Worm (Caenorhabditis elegans) whole organism, late embryonic: ENCODE data around the gene C17A2.2.

Experiments used
- C08G9.2 ChIP-seq: sonication (generic microtip); optimal IDR thresholded peaks from 2 replicates; lab custom pipeline; 2016; ENCODE audit warnings: mild to moderate bottlenecking, missing genetic modification characterization, moderate library complexity, missing compliant biosample characterization
- C38D4.7 ChIP-seq: fragments of 200-800 bp; sonication (Bioruptor generic); optimal IDR thresholded peaks from 2 replicates; lab custom pipeline; 2018; ENCODE audit warnings: mild to moderate bottlenecking, missing genetic modification characterization, moderate library complexity, missing compliant biosample characterization
- F13H6.1 ChIP-seq: sonication (generic microtip); optimal IDR thresholded peaks from 2 replicates; lab custom pipeline; 2016; ENCODE audit warnings: missing genetic modification characterization, missing compliant biosample characterization
- K02D7.2 ChIP-seq: sonication (generic microtip); optimal IDR thresholded peaks from 2 replicates; lab custom pipeline; 2017; ENCODE audit warnings: mild to moderate bottlenecking, missing genetic modification characterization, missing compliant biosample characterization
- K09A11.1 ChIP-seq: sonication (generic microtip); optimal IDR thresholded peaks from 2 replicates; lab custom pipeline; 2017; ENCODE audit warnings: antibody characterized with exemption, mild to moderate bottlenecking, missing genetic modification characterization, missing compliant biosample characterization; ENCODE audit not compliant: insufficient read depth
- T23F11.4 ChIP-seq: fragments of 200-800 bp; sonication (Bioruptor generic); optimal IDR thresholded peaks from 2 replicates; lab custom pipeline; 2018; ENCODE audit warnings: mild to moderate bottlenecking, missing genetic modification characterization, missing compliant biosample characterization
- Y22D7AL.16 ChIP-seq: sonication (generic microtip); optimal IDR thresholded peaks from 2 replicates; lab custom pipeline; 2016; ENCODE audit warnings: missing genetic modification characterization, missing compliant biosample characterization
- ahr-1 ChIP-seq: sonication (generic microtip); optimal IDR thresholded peaks from 2 replicates; lab custom pipeline; 2016; ENCODE audit warnings: missing genetic modification characterization, missing compliant biosample characterization
- ama-1 ChIP-seq: fragments of 150-350 bp; optimal IDR thresholded peaks from 2 replicates; lab custom pipeline; 2014
- ceh-18 ChIP-seq: sonication (generic microtip); optimal IDR thresholded peaks from 2 replicates; lab custom pipeline; 2016; ENCODE audit warnings: missing genetic modification characterization, missing compliant biosample characterization
- ceh-19 ChIP-seq: fragments of 200-800 bp; sonication (Bioruptor generic); optimal IDR thresholded peaks from 2 replicates; lab custom pipeline; 2018; ENCODE audit warnings: mild to moderate bottlenecking, missing genetic modification characterization, missing compliant biosample characterization
- ceh-22 ChIP-seq: sonication (generic microtip); optimal IDR thresholded peaks from 2 replicates; lab custom pipeline; 2017; ENCODE audit warnings: missing biosample characterization, missing genetic modification characterization
- ceh-24 ChIP-seq: sonication (generic microtip); optimal IDR thresholded peaks from 2 replicates; lab custom pipeline; 2016; ENCODE audit warnings: mild to moderate bottlenecking, missing genetic modification characterization, missing compliant biosample characterization
- ceh-45 ChIP-seq: fragments of 200-800 bp; sonication (Bioruptor generic); IDR thresholded peaks from 2 replicates; pipeline ENCODE4 v1.3.6; 2022; ENCODE audit warnings: missing genetic modification reagents, missing genetic modification characterization, missing compliant biosample characterization
- ceh-48 ChIP-seq: sonication (generic microtip); optimal IDR thresholded peaks from 2 replicates; lab custom pipeline; 2016; ENCODE audit warnings: missing genetic modification characterization, inconsistent platforms, missing compliant biosample characterization
- ceh-9 ChIP-seq: sonication (generic microtip); optimal IDR thresholded peaks from 2 replicates; lab custom pipeline; 2016; ENCODE audit warnings: mild to moderate bottlenecking, missing genetic modification characterization, inconsistent platforms, missing compliant biosample characterization
- che-1 ChIP-seq: sonication (generic microtip); optimal IDR thresholded peaks from 2 replicates; lab custom pipeline; 2016; ENCODE audit warnings: mild to moderate bottlenecking, missing genetic modification characterization, missing compliant biosample characterization
- dmd-4 ChIP-seq: sonication (generic microtip); optimal IDR thresholded peaks from 2 replicates; lab custom pipeline; 2016; ENCODE audit warnings: borderline replicate concordance, missing genetic modification characterization, missing compliant biosample characterization
- elt-2 ChIP-seq: sonication (generic microtip); optimal IDR thresholded peaks from 2 replicates; lab custom pipeline; 2016; ENCODE audit warnings: missing genetic modification reagents, missing genetic modification characterization, missing compliant biosample characterization
- elt-4 ChIP-seq: sonication (generic microtip); optimal IDR thresholded peaks from 2 replicates; lab custom pipeline; 2016; ENCODE audit warnings: missing genetic modification characterization, missing compliant biosample characterization
- fax-1 ChIP-seq: sonication (generic microtip); optimal IDR thresholded peaks from 2 replicates; lab custom pipeline; 2016; ENCODE audit warnings: missing genotype, missing genetic modification characterization, missing compliant biosample characterization
- fkh-6 ChIP-seq: sonication (generic microtip); optimal IDR thresholded peaks from 2 replicates; lab custom pipeline; 2016; ENCODE audit warnings: missing genetic modification characterization, missing compliant biosample characterization
- gmeb-2 ChIP-seq: sonication (generic microtip); optimal IDR thresholded peaks from 2 replicates; lab custom pipeline; 2016; ENCODE audit warnings: missing genetic modification characterization, inconsistent platforms, missing compliant biosample characterization
- hlh-13 ChIP-seq: fragments of 200-800 bp; sonication (Bioruptor generic); optimal IDR thresholded peaks from 2 replicates; lab custom pipeline; 2018; ENCODE audit warnings: mild to moderate bottlenecking, missing genetic modification characterization, missing compliant biosample characterization
- hlh-15 ChIP-seq: sonication (generic microtip); optimal IDR thresholded peaks from 2 replicates; lab custom pipeline; 2016; ENCODE audit warnings: missing genetic modification characterization, missing compliant biosample characterization
- hlh-30 ChIP-seq: sonication (generic microtip); optimal IDR thresholded peaks from 2 replicates; lab custom pipeline; 2017; ENCODE audit warnings: antibody characterized with exemption, missing genetic modification characterization, missing compliant biosample characterization; ENCODE audit not compliant: insufficient read depth
- lim-6 ChIP-seq: sonication (generic microtip); optimal IDR thresholded peaks from 2 replicates; lab custom pipeline; 2016; ENCODE audit warnings: missing genetic modification characterization, missing compliant biosample characterization
- madf-2 ChIP-seq: sonication (generic microtip); optimal IDR thresholded peaks from 2 replicates; lab custom pipeline; 2017; ENCODE audit warnings: missing genetic modification characterization, missing compliant biosample characterization
- mec-3 ChIP-seq: sonication (generic microtip); optimal IDR thresholded peaks from 2 replicates; lab custom pipeline; 2016; ENCODE audit warnings: borderline replicate concordance, missing genetic modification characterization, missing compliant biosample characterization
- nfya-1 ChIP-seq: sonication (generic microtip); optimal IDR thresholded peaks from 2 replicates; lab custom pipeline; 2017; ENCODE audit warnings: missing genetic modification characterization, mild to moderate bottlenecking, missing compliant biosample characterization, antibody characterized with exemption, moderate library complexity
- nhr-232 ChIP-seq: sonication (generic microtip); optimal IDR thresholded peaks from 2 replicates; lab custom pipeline; 2016; ENCODE audit warnings: missing genetic modification characterization, missing compliant biosample characterization
- npax-4 ChIP-seq: sonication (generic microtip); optimal IDR thresholded peaks from 2 replicates; lab custom pipeline; 2016; ENCODE audit warnings: missing genetic modification characterization, missing compliant biosample characterization
- pag-3 ChIP-seq: sonication (generic microtip); optimal IDR thresholded peaks from 2 replicates; lab custom pipeline; 2016; ENCODE audit warnings: missing compliant biosample characterization, missing genetic modification characterization, borderline replicate concordance
- pat-9 ChIP-seq: fragments of 200-800 bp; sonication (Bioruptor generic); optimal IDR thresholded peaks from 2 replicates; lab custom pipeline; 2018; ENCODE audit warnings: mild to moderate bottlenecking, missing genetic modification characterization, moderate library complexity, missing compliant biosample characterization
- pax-1 ChIP-seq: fragments of 150-350 bp; optimal IDR thresholded peaks from 2 replicates; lab custom pipeline; 2014; ENCODE audit warnings: missing biosample characterization, missing genetic modification characterization
- pqm-1 ChIP-seq: sonication (generic microtip); optimal IDR thresholded peaks from 2 replicates; lab custom pipeline; 2016; ENCODE audit warnings: missing genetic modification characterization, missing compliant biosample characterization
- rnt-1 ChIP-seq: sonication (generic microtip); optimal IDR thresholded peaks from 2 replicates; lab custom pipeline; 2016; ENCODE audit warnings: missing genetic modification characterization, missing compliant biosample characterization
- sdc-2 ChIP-seq: sonication (generic microtip); optimal IDR thresholded peaks from 2 replicates; lab custom pipeline; 2016; ENCODE audit warnings: missing genotype, missing genetic modification characterization, missing compliant biosample characterization
- syd-9 ChIP-seq: sonication (generic microtip); optimal IDR thresholded peaks from 2 replicates; lab custom pipeline; 2016; ENCODE audit warnings: mild to moderate bottlenecking, missing genetic modification characterization, moderate library complexity, missing compliant biosample characterization
- tbx-2 ChIP-seq: sonication (generic microtip); optimal IDR thresholded peaks from 2 replicates; lab custom pipeline; 2016; ENCODE audit warnings: missing genetic modification characterization, missing compliant biosample characterization
- tbx-7 ChIP-seq: sonication (generic microtip); optimal IDR thresholded peaks from 2 replicates; lab custom pipeline; 2016; ENCODE audit warnings: missing genotype, missing genetic modification characterization, missing compliant biosample characterization
- ttx-3 ChIP-seq: sonication (generic microtip); optimal IDR thresholded peaks from 2 replicates; lab custom pipeline; 2016; ENCODE audit warnings: missing genetic modification reagents, missing genetic modification characterization, missing compliant biosample characterization
- unc-3 ChIP-seq, 2 experiments: fragments of 200-800 bp in 1 of 2; sonication (Bioruptor generic) in 1 of 2; sonication (generic microtip) in 1 of 2; conservative IDR thresholded peaks in 1 of 2; optimal IDR thresholded peaks in 1 of 2; 2 replicates each; pipeline versions ENCODE4 v1.3.6 to Lab custom; 2016 to 2022; ENCODE audit warnings: missing compliant biosample characterization in 2 of 2, missing genetic modification characterization in 2 of 2, missing genetic modification reagents in 1 of 2
- unc-55 ChIP-seq: sonication (generic microtip); optimal IDR thresholded peaks from 2 replicates; lab custom pipeline; 2017; ENCODE audit warnings: missing biosample characterization, missing genetic modification reagents, missing genetic modification characterization

Gene C17A2.2

DNA sequence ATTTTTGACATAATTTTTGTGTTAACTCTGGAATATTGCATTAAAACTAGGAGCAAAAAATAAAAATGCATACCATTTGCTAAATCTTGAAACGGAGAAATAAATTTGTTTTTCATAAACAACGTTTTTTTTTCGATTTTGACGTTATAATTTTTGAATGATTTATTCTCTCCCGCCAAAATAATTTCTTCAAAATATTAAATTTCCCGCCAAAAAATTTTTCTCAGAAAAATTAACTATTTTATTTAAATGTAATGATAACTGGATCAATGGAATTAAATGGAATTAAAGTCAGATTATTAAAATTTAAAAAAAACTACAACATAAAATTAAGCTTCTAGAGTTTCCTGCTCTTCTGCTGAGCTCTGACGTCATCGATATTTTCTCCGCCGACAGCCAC is 31.0 kb downstream of the C17A2.2 start, which contains the start of gene nep-3:
nep-3 (minus strand) TSS at position 101 of the 400 bp plus-strand sequence.
- no peak for TF ChIP-seq C38D4.7 (GFP tag; lab: Kevin White, UChicago)
- no peak for TF ChIP-seq tbx-7 (tag; lab: Kevin White, UChicago)
- TF ChIP-seq ceh-18 (tag; lab: Kevin White, UChicago) = no peak
- no peak for TF ChIP-seq ceh-9 (tag; lab: Kevin White, UChicago)
- no peak for TF ChIP-seq elt-2 (tag; lab: Kevin White, UChicago)
- no peak for TF ChIP-seq hlh-13 (GFP tag; lab: Kevin White, UChicago)
- TF ChIP-seq pag-3 = no peak

DNA sequence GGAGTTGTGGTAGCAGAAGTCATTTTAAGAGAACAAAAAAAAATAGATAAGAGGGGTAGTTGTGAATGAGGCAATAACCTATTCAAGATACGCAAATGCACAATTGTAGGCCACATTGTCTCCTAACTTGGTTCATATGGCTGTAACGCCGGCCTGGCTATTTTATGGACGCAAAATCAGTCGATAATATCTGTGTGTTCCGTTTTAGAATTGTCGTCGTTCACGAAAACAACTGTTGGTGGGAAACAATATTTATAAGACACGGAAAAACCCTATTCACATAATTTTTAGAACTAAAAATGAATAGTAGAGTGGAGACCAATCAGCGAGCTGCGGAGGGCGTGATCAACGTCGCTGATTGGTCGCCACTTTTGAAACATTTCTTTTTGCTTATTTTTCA is 31.7 kb downstream of the C17A2.2 start, which contains the start of gene sdz-7:
sdz-7 (minus strand) TSS at position 101 of the 400 bp plus-strand sequence.
- TF ChIP-seq pat-9 (tag; lab: Kevin White, UChicago) = no peak
- peak; percentile 43 for TF ChIP-seq nfya-1 (tag; lab: Kevin White, UChicago)

- TF ChIP-seq pqm-1 (tag; lab: Kevin White, UChicago) (no peak), nhr-232 (tag; lab: Kevin White, UChicago) (no peak), tbx-2 (no peak), K02D7.2 (tag; lab: Kevin White, UChicago) (no peak), mec-3 (tag; lab: Kevin White, UChicago) (no peak), lim-6 (tag; lab: Kevin White, UChicago) (no peak), fkh-6 (no peak), dmd-4 (tag; lab: Kevin White, UChicago) (no peak), unc-3 (GFP tag; conservative IDR thresholded peaks at IDR 0.05; lab: Robert Waterston, UW) (no peak), unc-3 (tag; optimal IDR thresholded peaks at IDR 0.05; lab: Kevin White, UChicago) (no peak), hlh-13 (GFP tag; lab: Kevin White, UChicago) (no peak), syd-9 (tag; lab: Kevin White, UChicago) (no peak)
Measured at ce11 chrII:3878330-3878729, 32.2 kb downstream of the C17A2.2 start, which contains the start of gene srh-250. Gene srh-250, plus strand, starts transcription at chrII:3878630.

ce11 chrII:3879945-3880344 is 33.8 kb downstream of the C17A2.2 start, which contains the start of gene nhr-166:
Gene nhr-166, plus strand, starts transcription at chrII:3880245.
- TF ChIP-seq ttx-3 (tag; lab: Kevin White, UChicago) (no peak), elt-2 (tag; lab: Kevin White, UChicago) (no peak), hlh-15 (tag; lab: Kevin White, UChicago) (no peak), Y22D7AL.16 (tag; lab: Kevin White, UChicago) (no peak), npax-4 (no peak), pax-1 (no peak), T23F11.4 (no peak), K09A11.1 (tag; lab: Kevin White, UChicago) (no peak), ceh-19 (no peak), nfya-1 (tag; lab: Kevin White, UChicago) (no peak), rnt-1 (tag; lab: Kevin White, UChicago) (no peak), mec-3 (tag; lab: Kevin White, UChicago) (no peak), ahr-1 (tag; lab: Kevin White, UChicago) (no peak), hlh-13 (GFP tag; lab: Kevin White, UChicago) (no peak), C38D4.7 (GFP tag; lab: Kevin White, UChicago) (no peak), sdc-2 (no peak), ceh-24 (tag; lab: Kevin White, UChicago) (no peak), ama-1 (no peak), ceh-22 (no peak), ceh-48 (no peak)

DNA sequence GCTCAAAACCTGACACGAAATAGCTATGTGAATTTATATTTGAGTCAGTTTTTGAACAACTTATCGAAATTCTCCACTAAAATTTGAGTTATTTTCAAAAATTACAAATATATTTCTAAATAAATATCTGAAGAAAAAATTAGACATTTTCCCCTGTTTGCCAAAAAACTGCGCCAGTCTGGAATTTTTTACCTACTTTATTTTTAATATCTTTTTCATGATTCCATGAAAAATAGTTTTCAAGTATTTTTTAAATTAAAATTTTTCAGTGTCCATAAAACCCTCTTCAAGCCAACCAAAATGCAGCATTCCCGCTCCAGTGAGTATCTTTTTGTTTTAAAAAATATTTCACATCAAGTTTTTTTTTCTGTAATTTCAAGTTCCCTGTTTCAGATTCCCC is 45.0 kb downstream of the C17A2.2 start, which contains the start of gene F53C3.8:
F53C3.8 (plus strand) TSS at position 301 of the 400 bp plus-strand sequence.
- no peak for TF ChIP-seq hlh-30
- TF ChIP-seq C08G9.2 (tag; lab: Kevin White, UChicago) = no peak
- TF ChIP-seq pag-3 = no peak
- no peak for TF ChIP-seq hlh-15 (tag; lab: Kevin White, UChicago)
- no peak for TF ChIP-seq gmeb-2 (tag; lab: Kevin White, UChicago)
- no peak for TF ChIP-seq che-1 (tag; lab: Kevin White, UChicago)
- no peak for TF ChIP-seq ceh-45 (GFP tag; lab: Robert Waterston, UW)
- no peak for TF ChIP-seq fax-1 (tag; lab: Kevin White, UChicago)
- TF ChIP-seq Y22D7AL.16 (tag; lab: Kevin White, UChicago) = no peak
- no peak for TF ChIP-seq ahr-1 (tag; lab: Kevin White, UChicago)
- no peak for TF ChIP-seq F13H6.1 (tag; lab: Kevin White, UChicago)
- no peak for TF ChIP-seq pax-1
- TF ChIP-seq madf-2 = no peak
- TF ChIP-seq elt-4 (tag; lab: Kevin White, UChicago) = no peak
- TF ChIP-seq unc-55 (GFP tag; lab: Kevin White, UChicago) = no peak
- no peak for TF ChIP-seq nhr-232 (tag; lab: Kevin White, UChicago)
- TF ChIP-seq ceh-48 = no peak
